Worm (Caenorhabditis elegans): ENCODE data around the gene nspg-7.1.

- TF ChIP-seq dao-5 (tag; optimal IDR thresholded peaks at IDR 0.05) (no peak), him-1 (tag; optimal IDR thresholded peaks at IDR 0.05) (no peak), W03F9.2 (tag; optimal IDR thresholded peaks at IDR 0.05) (no peak)
These were observed 47.6 kb upstream of the nspg-7.1 start, which contains the start of gene C10C5.4 for ce11 chrIV:9378272-9378671.
